Worm (Caenorhabditis elegans) whole organism, dauer: Measurements from ENCODE around the gene ZC204.17.
"Not testable (repeated sequence)": the region's sequence is repeated elsewhere in the genome, so short reads cannot be mapped to it uniquely, and the experiment has no call there.

Experiments
- unc-62 ChIP-seq: sonication (generic microtip); optimal IDR thresholded peaks from 2 replicates; lab custom pipeline; 2017; ENCODE audit warnings: missing biosample characterization, missing genetic modification reagents, missing genetic modification characterization

ZC204.17 gene

ce11 chrII:1662881-1663280 lies 16.8 kb upstream of the ZC204.17 start, which contains the start of gene ZC204.14:
Gene ZC204.14, minus strand, starts transcription at chrII:1662949.
- no peak for TF ChIP-seq unc-62 (GFP tag; lab: Kevin White, UChicago)

ce11 chrII:1660888-1661287 lies 14.8 kb upstream of the ZC204.17 start, which contains the start of gene ZC204.13:
Gene ZC204.13, minus strand, starts transcription at chrII:1660988.
- TF ChIP-seq unc-62 (GFP tag; lab: Kevin White, UChicago), result not testable (repeated sequence)

- TF ChIP-seq unc-62 (GFP tag; lab: Kevin White, UChicago), result no peak
Observed at ce11 chrII:1657202-1657601, 11.1 kb upstream of the ZC204.17 start, which contains the start of gene ZC204.12. Gene ZC204.12, minus strand, starts transcription at chrII:1657302.

- no peak for TF ChIP-seq unc-62 (GFP tag; lab: Kevin White, UChicago)
Observed at ce11 chrII:1654917-1655316, 8.8 kb upstream of the ZC204.17 start, which contains the start of gene btb-12. Gene btb-12, plus strand, starts transcription at chrII:1655217.

- no peak for TF ChIP-seq unc-62 (GFP tag; lab: Kevin White, UChicago)
Observed at ce11 chrII:1653397-1653796, 7.3 kb upstream of the ZC204.17 start, which contains the start of gene fbxb-15. Gene fbxb-15, minus strand, starts transcription at chrII:1653497.

ce11 chrII:1651804-1652203 lies 5.7 kb upstream of the ZC204.17 start, which contains the start of gene fbxb-16:
Gene fbxb-16, minus strand, starts transcription at chrII:1651904.
- no peak for TF ChIP-seq unc-62 (GFP tag; lab: Kevin White, UChicago)

- TF ChIP-seq unc-62 (GFP tag; lab: Kevin White, UChicago), result no peak
Observed at ce11 chrII:1650502-1650901, 4.4 kb upstream of the ZC204.17 start, which contains the start of gene fbxb-20. Gene fbxb-20, minus strand, starts transcription at chrII:1650602.

ce11 chrII:1648768-1649167 lies 2.7 kb upstream of the ZC204.17 start, which contains the start of gene fbxb-21:
Gene fbxb-21, minus strand, starts transcription at chrII:1648868.
- TF ChIP-seq unc-62 (GFP tag; lab: Kevin White, UChicago), result no peak

- TF ChIP-seq unc-62 (GFP tag; lab: Kevin White, UChicago), result no peak
Observed at ce11 chrII:1644777-1645348, 1.2 kb downstream of the ZC204.17 start, which contains the start of gene ZC204.6. Gene ZC204.6, minus strand, starts transcription at chrII:1644827.

ce11 chrII:1640496-1640895 lies 5.6 kb downstream of the ZC204.17 start, which contains the start of gene srh-72:
Gene srh-72, minus strand, starts transcription at chrII:1640596.
- no peak for TF ChIP-seq unc-62 (GFP tag; lab: Kevin White, UChicago)

- TF ChIP-seq unc-62 (GFP tag; lab: Kevin White, UChicago), result not testable (repeated sequence)
Observed at ce11 chrII:1636392-1636791, 9.7 kb downstream of the ZC204.17 start, which contains the start of gene srg-20. Gene srg-20, plus strand, starts transcription at chrII:1636692.

- no peak for TF ChIP-seq unc-62 (GFP tag; lab: Kevin White, UChicago)
Observed at ce11 chrII:1635969-1636368, 10.1 kb downstream of the ZC204.17 start.

ce11 chrII:1633490-1633889 lies 12.6 kb downstream of the ZC204.17 start, which contains the start of gene C08E3.1:
Gene C08E3.1, plus strand, starts transcription at chrII:1633790.
- not testable (repeated sequence) for TF ChIP-seq unc-62 (GFP tag; lab: Kevin White, UChicago)

- not testable (repeated sequence) for TF ChIP-seq unc-62 (GFP tag; lab: Kevin White, UChicago)
Observed at ce11 chrII:1632216-1632615, 13.9 kb downstream of the ZC204.17 start, which contains the start of gene C08E3.13. Gene C08E3.13, minus strand, starts transcription at chrII:1632316.

- not testable (repeated sequence) for TF ChIP-seq unc-62 (GFP tag; lab: Kevin White, UChicago)
Observed at ce11 chrII:1627783-1628182, 18.3 kb downstream of the ZC204.17 start, which contains the start of gene C08E3.15. Gene C08E3.15, minus strand, starts transcription at chrII:1627883.

ce11 chrII:1625666-1626065 lies 20.4 kb downstream of the ZC204.17 start, which contains the start of gene C08E3.14:
Gene C08E3.14, plus strand, starts transcription at chrII:1625966.
- no peak for TF ChIP-seq unc-62 (GFP tag; lab: Kevin White, UChicago)
